Fruit fly (Drosophila melanogaster) whole organism: ENCODE measurements around the gene Taf8.

Experiments used
- CG8478 ChIP-seq: fragments of >200 bp; optimal IDR thresholded peaks from 2 replicates; lab custom pipeline; 2018; ENCODE audit warnings: inconsistent platforms
- pan ChIP-seq: fragments of >200 bp; optimal IDR thresholded peaks from 2 replicates; lab custom pipeline; 2017
- psq ChIP-seq: fragments of >200 bp; optimal IDR thresholded peaks from 2 replicates; lab custom pipeline; 2017

DNA sequence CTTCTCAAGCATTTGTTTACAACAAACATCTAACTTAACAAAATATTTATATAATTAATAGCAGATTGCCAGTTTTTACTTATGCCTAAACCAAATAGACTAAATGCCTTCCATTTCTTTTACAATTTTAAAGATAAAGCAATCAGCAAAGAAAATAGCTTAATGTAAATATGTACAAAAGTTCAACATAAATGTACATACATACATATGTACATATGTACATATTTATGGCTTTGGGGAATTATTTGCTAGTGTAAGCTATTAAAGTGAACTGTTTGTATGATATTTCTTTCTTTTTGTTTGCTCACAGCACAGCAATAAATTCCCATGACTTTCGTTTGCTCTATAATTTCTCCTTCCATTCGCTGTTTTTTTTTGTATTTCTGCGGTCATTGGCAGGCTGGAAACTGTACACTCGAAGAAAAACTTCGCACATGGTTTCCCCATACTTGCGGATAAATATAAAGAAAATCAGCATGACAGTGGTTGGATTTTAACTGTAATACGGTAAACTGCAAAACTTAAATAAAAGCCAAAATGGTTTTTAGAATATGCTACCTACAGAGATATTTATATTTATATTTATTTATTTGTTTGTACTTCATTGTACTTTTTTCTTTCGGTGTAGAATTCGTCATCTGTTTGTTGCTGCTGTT is 39.3 kb downstream of the Taf8 start:
- TF ChIP-seq pan (lab: Kevin White, UChicago) (no peak), CG8478 (lab: Kevin White, UChicago) (no peak), psq (lab: Kevin White, UChicago) (no peak)
